Fruit fly (Drosophila melanogaster) whole organism, wandering third instar larva: ENCODE data around the gene CG5846.

Experiments
- Abd-B ChIP-seq: fragments of >200 bp; optimal IDR thresholded peaks from 2 replicates; lab custom pipeline; 2017; ENCODE audit warnings: missing biosample characterization, missing genetic modification characterization
- CG32264 ChIP-seq: fragments of 200-800 bp; sonication (Bioruptor generic); optimal IDR thresholded peaks from 2 replicates; lab custom pipeline; 2016; ENCODE audit warnings: missing biosample characterization, missing genetic modification characterization
- CG9705 ChIP-seq: fragments of 200-800 bp; sonication (Bioruptor generic); optimal IDR thresholded peaks from 2 replicates; lab custom pipeline; 2018; ENCODE audit warnings: missing biosample characterization, mild to moderate bottlenecking, missing genetic modification characterization
- CrebA ChIP-seq: fragments of 200-800 bp; sonication (Bioruptor generic); optimal IDR thresholded peaks from 2 replicates; lab custom pipeline; 2016; ENCODE audit warnings: missing biosample characterization, mild to moderate bottlenecking, missing genetic modification characterization, borderline replicate concordance
- Dfd ChIP-seq: fragments of >200 bp; optimal IDR thresholded peaks from 2 replicates; lab custom pipeline; 2017; ENCODE audit warnings: missing biosample characterization, missing genetic modification characterization
- Dif ChIP-seq: fragments of 200-275, 200-300 bp; sonication (Bioruptor generic); optimal IDR thresholded peaks from 2 replicates; lab custom pipeline; 2018; ENCODE audit warnings: missing biosample characterization, missing genetic modification characterization; ENCODE audit not compliant: partially characterized antibody
- GATAd ChIP-seq: sonication (Bioruptor generic); optimal IDR thresholded peaks from 2 replicates; lab custom pipeline; 2016; ENCODE audit warnings: missing biosample characterization, missing genetic modification characterization
- HLH106 ChIP-seq: fragments of 200-800 bp; optimal IDR thresholded peaks from 3 replicates; lab custom pipeline; 2019; ENCODE audit warnings: missing biosample characterization, mild to moderate bottlenecking, missing genetic modification characterization, moderate library complexity
- Hnf4 ChIP-seq: fragments of 200-800 bp; sonication (Bioruptor generic); optimal IDR thresholded peaks from 2 replicates; lab custom pipeline; 2016; ENCODE audit warnings: missing biosample characterization, mild to moderate bottlenecking, missing genetic modification characterization
- Hr78 ChIP-seq: fragments of >200 bp; optimal IDR thresholded peaks from 2 replicates; lab custom pipeline; 2017; ENCODE audit warnings: missing biosample characterization, missing genetic modification characterization
- Hr83 ChIP-seq: fragments of 200-300 bp; sonication (Bioruptor generic); optimal IDR thresholded peaks from 2 replicates; lab custom pipeline; 2016; ENCODE audit warnings: missing biosample characterization, mild to moderate bottlenecking, missing genetic modification characterization, moderate library complexity; ENCODE audit not compliant: poor library complexity, severe bottlenecking
- Jra ChIP-seq: sonication (Bioruptor generic); optimal IDR thresholded peaks from 2 replicates; lab custom pipeline; 2016; ENCODE audit warnings: missing biosample characterization, missing genetic modification characterization
- Mio ChIP-seq: sonication (Bioruptor generic); optimal IDR thresholded peaks from 2 replicates; lab custom pipeline; 2016; ENCODE audit warnings: missing biosample characterization, missing genetic modification characterization
- Myc ChIP-seq: fragments of >200 bp; optimal IDR thresholded peaks from 2 replicates; lab custom pipeline; 2017
- N ChIP-seq: fragments of >200 bp; optimal IDR thresholded peaks from 2 replicates; lab custom pipeline; 2018; ENCODE audit warnings: missing biosample characterization, missing external identifiers, missing genetic modification characterization
- OdsH ChIP-seq: fragments of 200-800 bp; sonication (Bioruptor generic); optimal IDR thresholded peaks from 2 replicates; lab custom pipeline; 2016; ENCODE audit warnings: missing biosample characterization, mild to moderate bottlenecking, missing genetic modification characterization
- Rel ChIP-seq, 2 experiments: fragments of 200-800 bp; sonication (Bioruptor generic) in 1 of 2; optimal IDR thresholded peaks; 2 replicates in 1 of 2; 3 replicates in 1 of 2; lab custom pipeline; 2016 to 2019; ENCODE audit warnings: mild to moderate bottlenecking in 2 of 2, missing biosample characterization in 2 of 2, missing genetic modification characterization in 2 of 2, moderate library complexity in 1 of 2
- Sp1 ChIP-seq: fragments of 200-800 bp; sonication (Bioruptor generic); optimal IDR thresholded peaks from 3 replicates; lab custom pipeline; 2019; ENCODE audit warnings: missing biosample characterization, mild to moderate bottlenecking, missing genetic modification characterization, moderate library complexity
- Vsx2 ChIP-seq: fragments of 200-300, 225-300 bp; sonication (Bioruptor generic); optimal IDR thresholded peaks from 2 replicates; lab custom pipeline; 2018; ENCODE audit warnings: missing biosample characterization, missing genetic modification characterization; ENCODE audit not compliant: partially characterized antibody
- br ChIP-seq: fragments of 200-800 bp; sonication (Bioruptor generic); optimal IDR thresholded peaks from 2 replicates; lab custom pipeline; 2016; ENCODE audit warnings: missing biosample characterization, missing genetic modification characterization
- brk ChIP-seq: fragments of 200-800 bp; sonication (Bioruptor generic); optimal IDR thresholded peaks from 2 replicates; lab custom pipeline; 2016; ENCODE audit warnings: missing biosample characterization, mild to moderate bottlenecking, missing genetic modification characterization
- dl ChIP-seq, 2 experiments: fragments of 175-275, 200-275 bp in 1 of 2; fragments of 200-275 bp in 1 of 2; sonication (Bioruptor generic); optimal IDR thresholded peaks; lab custom pipeline; 2018; ENCODE audit warnings: mild to moderate bottlenecking in 2 of 2, missing biosample characterization in 2 of 2, missing genetic modification characterization in 2 of 2, moderate library complexity in 2 of 2; ENCODE audit not compliant: partially characterized antibody in 2 of 2, insufficient read depth in 1 of 2
- dmrt93B ChIP-seq: fragments of 200-800 bp; sonication (Bioruptor generic); optimal IDR thresholded peaks from 2 replicates; lab custom pipeline; 2018; ENCODE audit warnings: missing biosample characterization, mild to moderate bottlenecking, missing genetic modification characterization
- dsf ChIP-seq: sonication (Bioruptor generic); optimal IDR thresholded peaks from 2 replicates; lab custom pipeline; 2016; ENCODE audit warnings: missing biosample characterization, missing genetic modification characterization, borderline replicate concordance
- ey ChIP-seq: fragments of 200-800 bp; sonication (Bioruptor generic); optimal IDR thresholded peaks from 2 replicates; lab custom pipeline; 2016; ENCODE audit warnings: missing biosample characterization, missing genetic modification characterization
- foxo ChIP-seq, 2 experiments: fragments of 200-800 bp; sonication (Bioruptor generic); optimal IDR thresholded peaks; 2 replicates in 1 of 2; 3 replicates in 1 of 2; lab custom pipeline; 2016 to 2017; ENCODE audit warnings: missing biosample characterization in 2 of 2, missing genetic modification characterization in 2 of 2
- fru ChIP-seq: fragments of 200-800 bp; sonication (Bioruptor generic); optimal IDR thresholded peaks from 3 replicates; lab custom pipeline; 2016; ENCODE audit warnings: missing biosample characterization, mild to moderate bottlenecking, missing genetic modification characterization
- h ChIP-seq: fragments of 200-800 bp; sonication (Bioruptor generic); optimal IDR thresholded peaks from 3 replicates; lab custom pipeline; 2016; ENCODE audit warnings: missing biosample characterization, mild to moderate bottlenecking, missing genetic modification characterization
- jim ChIP-seq: fragments of 175-275, 200-325 bp; sonication (Bioruptor generic); optimal IDR thresholded peaks from 2 replicates; lab custom pipeline; 2016; ENCODE audit warnings: missing biosample characterization, mild to moderate bottlenecking, missing genetic modification characterization
- lola ChIP-seq: fragments of >200 bp; optimal IDR thresholded peaks from 2 replicates; lab custom pipeline; 2017; ENCODE audit warnings: missing biosample characterization, missing genetic modification characterization
- pan ChIP-seq: fragments of >200 bp; optimal IDR thresholded peaks from 2 replicates; lab custom pipeline; 2017
- psq ChIP-seq: fragments of 200-800 bp; sonication (Bioruptor generic); optimal IDR thresholded peaks from 3 replicates; lab custom pipeline; 2017; ENCODE audit warnings: missing biosample characterization, mild to moderate bottlenecking, missing genetic modification characterization, moderate library complexity
- sage ChIP-seq: fragments of 200-800 bp; sonication (Bioruptor generic); optimal IDR thresholded peaks from 2 replicates; lab custom pipeline; 2016; ENCODE audit warnings: missing biosample characterization, mild to moderate bottlenecking, missing genetic modification characterization
- sv ChIP-seq: fragments of 200-800 bp; sonication (Bioruptor generic); optimal IDR thresholded peaks from 3 replicates; lab custom pipeline; 2016; ENCODE audit warnings: missing biosample characterization, missing genetic modification characterization
- tai ChIP-seq: sonication (Bioruptor generic); optimal IDR thresholded peaks from 2 replicates; lab custom pipeline; 2016; ENCODE audit warnings: missing biosample characterization, missing genetic modification characterization
- usp ChIP-seq: fragments of >200 bp; optimal IDR thresholded peaks from 2 replicates; lab custom pipeline; 2017; ENCODE audit warnings: missing biosample characterization, missing genetic modification characterization
- woc ChIP-seq: sonication (Bioruptor generic); optimal IDR thresholded peaks from 2 replicates; lab custom pipeline; 2016; ENCODE audit warnings: missing biosample characterization, mild to moderate bottlenecking, missing genetic modification characterization

Gene CG5846

dm6 chr2L:9989275-9989674 is 32.2 kb upstream of the CG5846 start:
- TF ChIP-seq Mio (no peak), fru (no peak), Dif (GFP tag; lab: Kevin White, UChicago) (no peak), h (GFP tag; lab: Kevin White, UChicago) (no peak), ey (GFP tag; lab: Kevin White, UChicago) (no peak), Vsx2 (no peak), dsf (GFP tag; lab: Kevin White, UChicago) (no peak), sage (no peak), sv (GFP tag; lab: Kevin White, UChicago) (no peak), HLH106 (no peak), psq (no peak), tai (GFP tag; lab: Kevin White, UChicago) (no peak), foxo (GFP tag; optimal IDR thresholded peaks at IDR 0.05; lab: Kevin White, UChicago) (no peak), Jra (GFP tag; lab: Kevin White, UChicago) (no peak), CG9705 (GFP tag; lab: Kevin White, UChicago) (no peak), dmrt93B (GFP tag; lab: Kevin White, UChicago) (no peak), jim (GFP tag; lab: Kevin White, UChicago) (no peak), Abd-B (no peak), Hr83 (no peak)

DNA sequence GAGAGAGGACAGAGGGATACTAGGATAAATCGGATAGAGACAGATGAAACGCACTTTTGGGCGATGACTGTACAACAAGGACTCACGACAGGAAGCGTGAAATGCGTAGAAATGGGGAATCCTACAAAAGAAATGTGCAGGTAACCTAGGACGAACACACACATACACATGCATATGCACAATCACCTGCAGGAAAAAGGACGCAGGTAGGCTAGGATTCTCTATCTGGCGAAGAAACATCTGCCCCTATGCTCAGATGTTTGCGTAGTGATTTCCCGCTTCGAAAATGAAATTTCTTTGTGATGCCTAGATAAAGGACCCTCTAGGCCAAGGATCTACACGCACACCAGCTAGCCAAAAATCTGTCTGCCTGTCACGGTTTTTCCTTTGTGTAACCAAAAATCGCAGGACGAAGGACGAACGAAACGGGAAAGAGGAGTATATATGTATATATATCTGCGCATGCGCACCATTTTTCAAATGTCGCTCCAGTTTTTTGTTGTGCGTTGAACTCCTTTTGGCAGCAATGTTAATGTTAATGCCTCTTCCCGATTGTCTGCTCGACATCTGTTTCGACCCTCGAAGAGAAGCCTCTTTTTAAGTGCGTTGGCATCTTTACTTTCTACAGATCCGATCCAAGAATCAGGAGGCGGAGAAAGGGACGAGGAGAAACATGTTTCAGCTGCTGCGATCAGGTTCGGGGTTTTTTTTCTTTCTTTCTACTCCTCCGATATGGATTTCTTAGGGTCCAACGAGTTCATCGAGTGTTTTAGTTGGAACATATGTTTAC is 31.4 kb upstream of the CG5846 start:
- peak; percentile 42 for TF ChIP-seq Vsx2
- no peak for TF ChIP-seq Rel (GFP tag; optimal IDR thresholded peaks at IDR 0.05; lab: Kevin White, UChicago)
- TF ChIP-seq Rel (tag; optimal IDR thresholded peaks at IDR 0.05; lab: Kevin White, UChicago) = peak; percentile 43
- no peak for TF ChIP-seq CG9705 (GFP tag; lab: Kevin White, UChicago)
- no peak for TF ChIP-seq dsf (GFP tag; lab: Kevin White, UChicago)
- no peak for TF ChIP-seq Sp1 (GFP tag; lab: Kevin White, UChicago)
- no peak for TF ChIP-seq lola
- TF ChIP-seq woc (GFP tag; lab: Kevin White, UChicago) = peak; percentile 15
- TF ChIP-seq HLH106 = no peak
- TF ChIP-seq ey (GFP tag; lab: Kevin White, UChicago) = no peak
- TF ChIP-seq Dfd (GFP tag; lab: Kevin White, UChicago) = no peak
- TF ChIP-seq OdsH (GFP tag; lab: Kevin White, UChicago) = no peak
- TF ChIP-seq dl (GFP tag; optimal IDR thresholded peaks at IDR 0.05; lab: Kevin White, UChicago; ENCODE audit: insufficient read depth in 1 of 2, partially characterized antibody in 2 of 2) = no peak
- TF ChIP-seq CrebA (GFP tag; lab: Kevin White, UChicago) = peak; percentile 48
- TF ChIP-seq usp (GFP tag; lab: Kevin White, UChicago) = no peak
- TF ChIP-seq Dif (GFP tag; lab: Kevin White, UChicago) = peak; percentile 37
- no peak for TF ChIP-seq N
- TF ChIP-seq br (GFP tag; lab: Kevin White, UChicago) = no peak
- TF ChIP-seq Mio = no peak
- no peak for TF ChIP-seq dmrt93B (GFP tag; lab: Kevin White, UChicago)

- no peak for TF ChIP-seq pan
- peak; percentile 54 for TF ChIP-seq Mio
- TF ChIP-seq Dif (GFP tag; lab: Kevin White, UChicago) = no peak
- TF ChIP-seq Myc (lab: Kevin White, UChicago) = no peak
- peak; percentile 85 for TF ChIP-seq psq
- TF ChIP-seq woc (GFP tag; lab: Kevin White, UChicago) = peak; percentile 90
- TF ChIP-seq brk (GFP tag; lab: Kevin White, UChicago) = peak; percentile 62
- TF ChIP-seq CrebA (GFP tag; lab: Kevin White, UChicago) = no peak
- peak; percentile 90 for TF ChIP-seq Hnf4
- peak; percentile 69 for TF ChIP-seq Jra (GFP tag; lab: Kevin White, UChicago)
- peak; percentile 92 for TF ChIP-seq br (GFP tag; lab: Kevin White, UChicago)
- TF ChIP-seq GATAd (GFP tag; lab: Kevin White, UChicago) = peak; percentile 45
- TF ChIP-seq fru = peak; percentile 93
- no peak for TF ChIP-seq tai (GFP tag; lab: Kevin White, UChicago)
- TF ChIP-seq Vsx2 = no peak
- no peak for TF ChIP-seq jim (GFP tag; lab: Kevin White, UChicago)
- TF ChIP-seq lola = no peak
- TF ChIP-seq dmrt93B (GFP tag; lab: Kevin White, UChicago) = peak; percentile 85
- no peak for TF ChIP-seq Hr78
- TF ChIP-seq N = no peak
- TF ChIP-seq dl (GFP tag; optimal IDR thresholded peaks at IDR 0.05; lab: Kevin White, UChicago; ENCODE audit: insufficient read depth in 1 of 2, partially characterized antibody in 2 of 2) = no peak
- peak; percentile 93 for TF ChIP-seq HLH106
- TF ChIP-seq h (GFP tag; lab: Kevin White, UChicago) = peak; percentile 93
- peak; percentile 91 for TF ChIP-seq ey (GFP tag; lab: Kevin White, UChicago)
- peak; percentile 62 for TF ChIP-seq Hr83
- TF ChIP-seq CG32264 (GFP tag; lab: Kevin White, UChicago) = peak; percentile 81
- peak; percentile 16 for TF ChIP-seq Rel (GFP tag; optimal IDR thresholded peaks at IDR 0.05; lab: Kevin White, UChicago)
- TF ChIP-seq Rel (tag; optimal IDR thresholded peaks at IDR 0.05; lab: Kevin White, UChicago) = peak; percentile 70
- no peak for TF ChIP-seq usp (GFP tag; lab: Kevin White, UChicago)
- TF ChIP-seq dsf (GFP tag; lab: Kevin White, UChicago) = peak; percentile 57
- TF ChIP-seq OdsH (GFP tag; lab: Kevin White, UChicago) = peak; percentile 89
- peak; percentile 78 for TF ChIP-seq sage
These were observed 29.6 kb upstream of the CG5846 start for dm6 chr2L:9986402-9987350.
